Fruit fly (Drosophila melanogaster) whole organism, embryonic: Measurements from ENCODE around the gene Sec13.

Source experiments
- Ada2b ChIP-seq: fragments of 200-800 bp; sonication (Bioruptor generic); IDR thresholded peaks from 2 replicates; pipeline ENCODE4 v1.3.6; 2022; ENCODE audit warnings: missing biosample characterization, missing genetic modification characterization
- CG11093 ChIP-seq: fragments of 200-800 bp; sonication (Bioruptor generic); IDR thresholded peaks from 3 replicates; pipeline ENCODE4 v1.3.6; 2022; ENCODE audit warnings: missing biosample characterization, missing genetic modification characterization
- CG11696 ChIP-seq: fragments of 200-800 bp; sonication (Bioruptor generic); IDR thresholded peaks from 2 replicates; pipeline ENCODE4 v1.3.6; 2022; ENCODE audit warnings: missing biosample characterization, missing genetic modification characterization
- CG13624 ChIP-seq: fragments of 200-800 bp; sonication (Bioruptor generic); optimal IDR thresholded peaks from 2 replicates; lab custom pipeline; 2016; ENCODE audit warnings: missing biosample characterization, missing genetic modification characterization
- CG15514 ChIP-seq: fragments of 200-800 bp; sonication (Bioruptor generic); optimal IDR thresholded peaks from 3 replicates; lab custom pipeline; 2017; ENCODE audit warnings: missing biosample characterization, missing genetic modification characterization, mild to moderate bottlenecking, moderate library complexity, missing genetic modification reagents
- CG17385 ChIP-seq: fragments of 200-800 bp; sonication (Bioruptor generic); optimal IDR thresholded peaks from 3 replicates; lab custom pipeline; 2018; ENCODE audit warnings: missing biosample characterization, mild to moderate bottlenecking, missing genetic modification characterization
- CG18476 ChIP-seq: fragments of 200-800 bp; sonication (Bioruptor generic); optimal IDR thresholded peaks from 2 replicates; lab custom pipeline; 2016; ENCODE audit warnings: missing biosample characterization, mild to moderate bottlenecking, missing genetic modification characterization
- CG2120 ChIP-seq: fragments of 200-800 bp; sonication (Bioruptor generic); optimal IDR thresholded peaks from 3 replicates; lab custom pipeline; 2016; ENCODE audit warnings: missing biosample characterization, missing genetic modification characterization
- CG30403 ChIP-seq: fragments of 200-800 bp; sonication (Bioruptor generic); optimal IDR thresholded peaks from 3 replicates; lab custom pipeline; 2016; ENCODE audit warnings: missing biosample characterization, missing genetic modification characterization
- CG32532 ChIP-seq: fragments of 200-800 bp; sonication (Bioruptor generic); IDR thresholded peaks from 2 replicates; pipeline ENCODE4 v1.3.6; 2022; ENCODE audit warnings: missing biosample characterization, missing genetic modification characterization
- CG32772 ChIP-seq: fragments of 200-800 bp; sonication (Bioruptor generic); IDR thresholded peaks from 2 replicates; pipeline ENCODE4 v1.3.6; 2022; ENCODE audit warnings: missing biosample characterization, missing genetic modification characterization
- CG34422 ChIP-seq: fragments of 200-800 bp; sonication (Bioruptor generic); IDR thresholded peaks from 3 replicates; pipeline ENCODE4 v1.3.6; 2022; ENCODE audit warnings: missing biosample characterization, missing genetic modification characterization
- CG3995 ChIP-seq: fragments of 200-800 bp; sonication (Bioruptor generic); optimal IDR thresholded peaks from 3 replicates; lab custom pipeline; 2016; ENCODE audit warnings: missing biosample characterization, missing genetic modification characterization
- CG4328 ChIP-seq: fragments of 200-800 bp; sonication (Bioruptor generic); optimal IDR thresholded peaks from 3 replicates; lab custom pipeline; 2017; ENCODE audit warnings: missing biosample characterization, missing genetic modification reagents, missing genetic modification characterization
- CG4617 ChIP-seq: fragments of 200-800 bp; sonication (Bioruptor generic); optimal IDR thresholded peaks from 3 replicates; lab custom pipeline; 2016; ENCODE audit warnings: missing biosample characterization, missing genetic modification characterization, borderline replicate concordance
- CG8944 ChIP-seq: fragments of 200-800 bp; sonication (Bioruptor generic); optimal IDR thresholded peaks from 3 replicates; lab custom pipeline; 2016; ENCODE audit warnings: missing biosample characterization, missing genetic modification characterization
- CG9797 ChIP-seq: fragments of 200-800 bp; sonication (Bioruptor generic); optimal IDR thresholded peaks from 3 replicates; lab custom pipeline; 2018; ENCODE audit warnings: missing biosample characterization, mild to moderate bottlenecking, missing genetic modification characterization
- CTCF ChIP-seq: fragments of 200-800 bp; sonication (Bioruptor generic); optimal IDR thresholded peaks from 2 replicates; lab custom pipeline; 2017; ENCODE audit warnings: missing biosample characterization, mild to moderate bottlenecking, missing genetic modification characterization, moderate library complexity
- E2f1 ChIP-seq: fragments of 200-800 bp; sonication (Bioruptor generic); IDR thresholded peaks from 2 replicates; pipeline ENCODE4 v1.3.6; 2022; ENCODE audit warnings: missing biosample characterization, missing genetic modification characterization
- GATAe ChIP-seq: fragments of 200-800 bp; sonication (Bioruptor generic); conservative IDR thresholded peaks from 2 replicates; pipeline ENCODE4 v1.3.6; 2022; ENCODE audit warnings: missing biosample characterization, missing genetic modification characterization
- H2.0 ChIP-seq: fragments of 200-800 bp; sonication (Bioruptor generic); IDR thresholded peaks from 2 replicates; pipeline ENCODE4 v1.3.6; 2022; ENCODE audit warnings: missing biosample characterization, missing genetic modification characterization
- HHEX ChIP-seq: fragments of 200-800 bp; sonication (Bioruptor generic); optimal IDR thresholded peaks from 3 replicates; lab custom pipeline; 2017; ENCODE audit warnings: missing biosample characterization, mild to moderate bottlenecking, missing genetic modification characterization, missing genetic modification reagents
- HLH54F ChIP-seq: fragments of 200-800 bp; sonication (Bioruptor generic); optimal IDR thresholded peaks from 3 replicates; lab custom pipeline; 2016; ENCODE audit warnings: missing biosample characterization, missing genetic modification characterization
- Hr39 ChIP-seq: fragments of >200 bp; optimal IDR thresholded peaks from 2 replicates; lab custom pipeline; 2017
- Lim3 ChIP-seq: fragments of 200-800 bp; sonication (Bioruptor generic); IDR thresholded peaks from 2 replicates; pipeline ENCODE4 v1.3.6; 2022; ENCODE audit warnings: missing biosample characterization, missing genetic modification characterization
- NC2α ChIP-seq: fragments of 200-800 bp; sonication (Bioruptor generic); optimal IDR thresholded peaks from 2 replicates; lab custom pipeline; 2016; ENCODE audit warnings: missing biosample characterization, missing genetic modification characterization
- Nf-YB ChIP-seq: fragments of 200-800 bp; sonication (Bioruptor generic); optimal IDR thresholded peaks from 3 replicates; lab custom pipeline; 2019; ENCODE audit warnings: missing biosample characterization, mild to moderate bottlenecking, missing genetic modification characterization, moderate library complexity
- Opbp ChIP-seq: fragments of 200-800 bp; sonication (Bioruptor generic); IDR thresholded peaks from 3 replicates; pipeline ENCODE4 v1.3.6; 2022; ENCODE audit warnings: missing biosample characterization, missing genetic modification characterization; ENCODE audit not compliant: partially characterized antibody
- Ptx1 ChIP-seq: fragments of 200-800 bp; sonication (Bioruptor generic); IDR thresholded peaks from 2 replicates; pipeline ENCODE4 v1.3.6; 2022; ENCODE audit warnings: missing biosample characterization, missing genetic modification characterization
- Rfx ChIP-seq: fragments of 200-800 bp; sonication (Bioruptor generic); IDR thresholded peaks from 2 replicates; pipeline ENCODE4 v1.3.6; 2022; ENCODE audit warnings: missing biosample characterization, missing genetic modification characterization
- ara ChIP-seq: fragments of 200-800 bp; sonication (Bioruptor generic); IDR thresholded peaks from 2 replicates; pipeline ENCODE4 v1.3.6; 2022; ENCODE audit warnings: missing biosample characterization, missing genetic modification characterization
- chm ChIP-seq: fragments of 200-800 bp; sonication (Bioruptor generic); IDR thresholded peaks from 2 replicates; pipeline ENCODE4 v1.3.6; 2022; ENCODE audit warnings: missing biosample characterization, missing genetic modification characterization
- crc ChIP-seq: fragments of 200-800 bp; sonication (Bioruptor generic); optimal IDR thresholded peaks from 2 replicates; lab custom pipeline; 2016; ENCODE audit warnings: missing biosample characterization, missing genetic modification characterization
- cwo ChIP-seq: fragments of 200-800 bp; sonication (Bioruptor generic); optimal IDR thresholded peaks from 3 replicates; lab custom pipeline; 2017; ENCODE audit warnings: missing biosample characterization, missing genetic modification characterization, mild to moderate bottlenecking, moderate library complexity, missing genetic modification reagents
- da ChIP-seq: fragments of 200-800 bp; sonication (Bioruptor generic); optimal IDR thresholded peaks from 2 replicates; lab custom pipeline; 2016; ENCODE audit warnings: missing biosample characterization, missing genetic modification characterization
- eyg ChIP-seq: fragments of 200-800 bp; sonication (Bioruptor generic); optimal IDR thresholded peaks from 3 replicates; lab custom pipeline; 2016; ENCODE audit warnings: missing biosample characterization, missing genetic modification characterization
- lab ChIP-seq: fragments of 200-800 bp; sonication (Bioruptor generic); optimal IDR thresholded peaks from 3 replicates; lab custom pipeline; 2017; ENCODE audit warnings: missing biosample characterization, missing genetic modification characterization, mild to moderate bottlenecking, moderate library complexity, missing genetic modification reagents
- lov ChIP-seq, 2 experiments: fragments of 200-800 bp in 1 of 2; fragments of >200 bp in 1 of 2; sonication (Bioruptor generic) in 1 of 2; IDR thresholded peaks in 1 of 2; optimal IDR thresholded peaks in 1 of 2; 2 replicates in 1 of 2; 3 replicates in 1 of 2; pipeline versions ENCODE4 v1.3.6 to Lab custom; 2017 to 2022; ENCODE audit warnings: missing biosample characterization in 1 of 2, missing genetic modification characterization in 1 of 2
- nmo ChIP-seq: fragments of 200-800 bp; sonication (Bioruptor generic); optimal IDR thresholded peaks from 2 replicates; lab custom pipeline; 2018; ENCODE audit warnings: missing biosample characterization, mild to moderate bottlenecking, missing genetic modification characterization, moderate library complexity
- pan ChIP-seq, 4 experiments: fragments of >200 bp in 3 of 4; fragments of 200-800 bp in 1 of 4; sonication (Bioruptor generic) in 1 of 4; optimal IDR thresholded peaks in 3 of 4; IDR thresholded peaks in 1 of 4; 2 replicates each; pipeline versions ENCODE4 v1.3.6 to Lab custom; 2017 to 2022; ENCODE audit warnings: missing biosample characterization in 2 of 4, missing genetic modification characterization in 2 of 4, mixed read lengths in 1 of 4
- phol ChIP-seq: fragments of 200-800 bp; sonication (Bioruptor generic); optimal IDR thresholded peaks from 3 replicates; lab custom pipeline; 2018; ENCODE audit warnings: missing biosample characterization, mild to moderate bottlenecking, missing genetic modification characterization, moderate library complexity
- prd ChIP-seq, 3 experiments: fragments of >200 bp in 2 of 3; fragments of 200-800 bp in 1 of 3; sonication (Bioruptor generic) in 1 of 3; optimal IDR thresholded peaks in 2 of 3; IDR thresholded peaks in 1 of 3; 2 replicates in 2 of 3; 3 replicates in 1 of 3; pipeline versions ENCODE4 v1.3.6 to Lab custom; 2017 to 2022; ENCODE audit warnings: missing biosample characterization in 1 of 3, missing genetic modification characterization in 1 of 3
- pros ChIP-seq: fragments of 200-800 bp; sonication (Bioruptor generic); optimal IDR thresholded peaks from 3 replicates; lab custom pipeline; 2019; ENCODE audit warnings: missing biosample characterization, mild to moderate bottlenecking, missing genetic modification characterization, moderate library complexity
- ro ChIP-seq: fragments of 200-800 bp; sonication (Bioruptor generic); IDR thresholded peaks from 2 replicates; pipeline ENCODE4 v1.3.6; 2022; ENCODE audit warnings: missing biosample characterization, missing genetic modification characterization
- row ChIP-seq: fragments of 200-800 bp; sonication (Bioruptor generic); IDR thresholded peaks from 3 replicates; pipeline ENCODE4 v1.3.6; 2022; ENCODE audit warnings: missing biosample characterization, missing genetic modification characterization
- ssp ChIP-seq: fragments of 200-800 bp; sonication (Bioruptor generic); IDR thresholded peaks from 2 replicates; pipeline ENCODE4 v1.3.6; 2022; ENCODE audit warnings: missing biosample characterization, missing genetic modification characterization
- tgo ChIP-seq: fragments of 200-800 bp; sonication (Bioruptor generic); IDR thresholded peaks from 3 replicates; pipeline ENCODE4 v1.3.6; 2022; ENCODE audit warnings: missing biosample characterization, missing genetic modification characterization
- trem ChIP-seq: fragments of 200-800 bp; optimal IDR thresholded peaks from 3 replicates; lab custom pipeline; 2019; ENCODE audit warnings: missing biosample characterization, mild to moderate bottlenecking, missing genetic modification characterization, moderate library complexity
- unc-4 ChIP-seq: fragments of 200-800 bp; sonication (Bioruptor generic); IDR thresholded peaks from 2 replicates; pipeline ENCODE4 v1.3.6; 2022; ENCODE audit warnings: missing biosample characterization, missing genetic modification characterization; ENCODE audit not compliant: partially characterized antibody
- wek ChIP-seq: fragments of 200-800 bp; sonication (Bioruptor generic); optimal IDR thresholded peaks from 3 replicates; lab custom pipeline; 2018; ENCODE audit warnings: missing biosample characterization, mild to moderate bottlenecking, missing genetic modification characterization, moderate library complexity

The Sec13 gene

dm6 chr3R:23331280-23331679 is 24.8 kb upstream of the Sec13 start (continued):
- TF ChIP-seq ssp (GFP tag; lab: Robert Waterston, UW) (no peak), CG11093 (GFP tag; lab: Robert Waterston, UW) (no peak), CG32772 (GFP tag; lab: Robert Waterston, UW) (no peak), phol (tag; lab: Kevin White, UChicago) (peak; percentile 39), CG30403 (GFP tag; lab: Kevin White, UChicago) (peak; percentile 1), da (no peak), NC2α (GFP tag; lab: Kevin White, UChicago) (no peak), eyg (GFP tag; lab: Kevin White, UChicago) (no peak), GATAe (GFP tag; lab: Robert Waterston, UW) (no peak), CG4328 (peak; percentile 48), trem (tag; lab: Kevin White, UChicago) (peak; percentile 54), Rfx (GFP tag; lab: Robert Waterston, UW) (peak; percentile 61), CG2120 (GFP tag; lab: Kevin White, UChicago) (no peak), chm (GFP tag; lab: Robert Waterston, UW) (no peak), crc (no peak), CG3995 (GFP tag; lab: Kevin White, UChicago) (no peak), ara (peak; percentile 37; the same call in 1 of the 2 replicates), CG17385 (peak; percentile 35), CG9797 (GFP tag; lab: Kevin White, UChicago) (no peak), CG34422 (GFP tag; lab: Robert Waterston, UW) (peak; percentile 30; the same call in 1 of the 3 replicates), cwo (GFP tag; lab: Kevin White, UChicago) (no peak), Nf-YB (GFP tag; lab: Kevin White, UChicago) (peak; percentile 38), HLH54F (GFP tag; lab: Kevin White, UChicago) (no peak), Lim3 (GFP tag; lab: Robert Waterston, UW) (no peak), unc-4 (GFP tag; lab: Robert Waterston, UW) (no peak)

dm6 chr3R:23331865-23332367 is 24.2 kb upstream of the Sec13 start:
- TF ChIP-seq wek (GFP tag; lab: Kevin White, UChicago): no peak
- no peak for TF ChIP-seq ro (GFP tag; lab: Robert Waterston, UW)
- peak; percentile 48 for TF ChIP-seq row (GFP tag; lab: Robert Waterston, UW)
- peak; percentile 19; the same call in 1 of the 2 replicates for TF ChIP-seq Ada2b (GFP tag; lab: Robert Waterston, UW)
- no peak for TF ChIP-seq Opbp
- TF ChIP-seq Hr39 (lab: Kevin White, UChicago): no peak
- TF ChIP-seq CG4617: no peak
- TF ChIP-seq CG11696 (GFP tag; lab: Robert Waterston, UW): peak; percentile 16; the same call in 1 of the 2 replicates
- TF ChIP-seq pan (optimal IDR thresholded peaks at IDR 0.05; lab: Kevin White, UChicago): no peak
- TF ChIP-seq pan (GFP tag; optimal IDR thresholded peaks at IDR 0.05 in 1 of 2, IDR thresholded peaks at IDR 0.05 in 1 of 2): peak in 1 of 2 experiments; percentile 39
- peak; percentile 55 for TF ChIP-seq CG2120 (GFP tag; lab: Kevin White, UChicago)
- TF ChIP-seq Ptx1 (GFP tag; lab: Robert Waterston, UW): peak; percentile 42
- no peak for TF ChIP-seq nmo (GFP tag; lab: Kevin White, UChicago)
- 0 out of 2 replicates have a peak, but pooled peaks have one; percentile 9 for TF ChIP-seq E2f1 (GFP tag; lab: Robert Waterston, UW)
- TF ChIP-seq CG18476 (GFP tag; lab: Kevin White, UChicago): peak; percentile 77
- no peak for TF ChIP-seq CTCF (GFP tag; lab: Kevin White, UChicago)
- TF ChIP-seq CG13624: no peak
- TF ChIP-seq H2.0: 0 out of 2 replicates have a peak, but pooled peaks have one; percentile 12
- no peak for TF ChIP-seq prd (optimal IDR thresholded peaks at IDR 0.05; lab: Kevin White, UChicago)
- peak; percentile 17; the same call in 1 of the 3 replicates for TF ChIP-seq prd (GFP tag; IDR thresholded peaks at IDR 0.05; lab: Robert Waterston, UW)
- peak; percentile 40; the same call in 1 of the 2 replicates for TF ChIP-seq CG32532 (GFP tag; lab: Robert Waterston, UW)
- TF ChIP-seq CG8944 (GFP tag; lab: Kevin White, UChicago): peak; percentile 2
- peak; percentile 16 for TF ChIP-seq HHEX
- peak; percentile 40 for TF ChIP-seq pros
- no peak for TF ChIP-seq lov (optimal IDR thresholded peaks at IDR 0.05; lab: Kevin White, UChicago)
- TF ChIP-seq lov (GFP tag; IDR thresholded peaks at IDR 0.05; lab: Robert Waterston, UW): no peak
- TF ChIP-seq CG15514 (GFP tag; lab: Kevin White, UChicago): peak; percentile 20
- TF ChIP-seq lab (GFP tag; lab: Kevin White, UChicago): peak; percentile 39
- TF ChIP-seq tgo: no peak; the same call in 2 of the 3 replicates
